Worm (Caenorhabditis elegans) whole organism, early embryonic: ENCODE measurements around the gene bgnt-1.5.

ENCODE experiments used
- B0310.2 ChIP-seq: sonication (generic microtip); optimal IDR thresholded peaks from 2 replicates; lab custom pipeline; 2016; ENCODE audit warnings: mild to moderate bottlenecking, missing genetic modification characterization, missing compliant biosample characterization
- F13C5.2 ChIP-seq: sonication (generic microtip); optimal IDR thresholded peaks from 2 replicates; lab custom pipeline; 2017; ENCODE audit warnings: mild to moderate bottlenecking, missing genetic modification characterization, inconsistent platforms, missing compliant biosample characterization
- aly-1 ChIP-seq: sonication (generic microtip); optimal IDR thresholded peaks from 2 replicates; lab custom pipeline; 2016; ENCODE audit warnings: missing genetic modification characterization, missing compliant biosample characterization
- ama-1 ChIP-seq: fragments of 150-350 bp; optimal IDR thresholded peaks from 2 replicates; lab custom pipeline; 2014
- ceh-13 ChIP-seq: fragments of 200-800 bp; sonication (Bioruptor generic); optimal IDR thresholded peaks from 2 replicates; lab custom pipeline; 2018; ENCODE audit warnings: mild to moderate bottlenecking, missing genetic modification characterization, missing compliant biosample characterization
- ceh-36 ChIP-seq: sonication (generic microtip); optimal IDR thresholded peaks from 2 replicates; lab custom pipeline; 2016; ENCODE audit warnings: missing genetic modification characterization, inconsistent platforms, missing compliant biosample characterization
- ets-7 ChIP-seq: sonication (generic microtip); optimal IDR thresholded peaks from 2 replicates; lab custom pipeline; 2016; ENCODE audit warnings: missing genotype, missing genetic modification characterization, missing compliant biosample characterization
- flt-1 ChIP-seq: fragments of 200-800 bp; sonication (Bioruptor generic); IDR thresholded peaks from 2 replicates; pipeline ENCODE4 v1.3.6; 2022; ENCODE audit warnings: missing genetic modification characterization, missing compliant biosample characterization
- hmbx-1 ChIP-seq: sonication (generic microtip); optimal IDR thresholded peaks from 2 replicates; lab custom pipeline; 2016; ENCODE audit warnings: mild to moderate bottlenecking, missing genetic modification characterization, missing compliant biosample characterization
- hmg-4 ChIP-seq: fragments of 200-800 bp; sonication (Bioruptor generic); optimal IDR thresholded peaks from 2 replicates; lab custom pipeline; 2018; ENCODE audit warnings: mild to moderate bottlenecking, missing genetic modification characterization, missing compliant biosample characterization
- hnd-1 ChIP-seq: sonication (generic microtip); optimal IDR thresholded peaks from 2 replicates; lab custom pipeline; 2016; ENCODE audit warnings: missing genetic modification characterization, missing compliant biosample characterization
- pes-1 ChIP-seq: fragments of 200-800 bp; sonication (Bioruptor generic); IDR thresholded peaks from 2 replicates; pipeline ENCODE4 v1.3.6; 2022; ENCODE audit warnings: missing genetic modification reagents, missing genetic modification characterization, missing compliant biosample characterization
- scrt-1 ChIP-seq: fragments of 200-800 bp; sonication (Bioruptor generic); IDR thresholded peaks from 2 replicates; pipeline ENCODE4 v1.3.6; 2022; ENCODE audit warnings: missing genetic modification characterization, missing compliant biosample characterization
- sea-1 ChIP-seq: fragments of 200-800 bp; sonication (Bioruptor generic); conservative IDR thresholded peaks from 2 replicates; pipeline ENCODE4 v1.3.6; 2022; ENCODE audit warnings: missing genetic modification characterization, missing compliant biosample characterization
- tbx-11 ChIP-seq: fragments of 200-800 bp; sonication (Bioruptor generic); IDR thresholded peaks from 2 replicates; pipeline ENCODE4 v1.3.6; 2022; ENCODE audit warnings: missing genetic modification characterization, missing compliant biosample characterization
- tbx-37 ChIP-seq: fragments of 200-800 bp; sonication (Bioruptor generic); conservative IDR thresholded peaks from 2 replicates; pipeline ENCODE4 v1.3.6; 2022; ENCODE audit warnings: missing genetic modification reagents, missing genetic modification characterization, missing compliant biosample characterization
- tra-4 ChIP-seq: sonication (generic microtip); optimal IDR thresholded peaks from 2 replicates; lab custom pipeline; 2017; ENCODE audit warnings: missing genetic modification characterization, missing compliant biosample characterization

Gene bgnt-1.5

ce11 chrX:13209026-13209425 is 23.1 kb downstream of the bgnt-1.5 start:
- no peak for TF ChIP-seq F13C5.2 (tag; lab: Kevin White, UChicago)
- TF ChIP-seq ets-7: no peak
- TF ChIP-seq tbx-37 (GFP tag; lab: Robert Waterston, UW): no peak
- no peak for TF ChIP-seq ama-1 (lab: Kevin White, UChicago)
- no peak for TF ChIP-seq sea-1
- TF ChIP-seq flt-1 (GFP tag; lab: Robert Waterston, UW): no peak
- TF ChIP-seq scrt-1 (GFP tag; lab: Robert Waterston, UW): no peak
- no peak for TF ChIP-seq aly-1 (tag; lab: Kevin White, UChicago)
- TF ChIP-seq ceh-13 (GFP tag; lab: Kevin White, UChicago): no peak
- TF ChIP-seq tbx-11 (GFP tag; lab: Robert Waterston, UW): no peak
- TF ChIP-seq hmbx-1 (tag; lab: Kevin White, UChicago): no peak
- no peak for TF ChIP-seq hnd-1 (tag; lab: Kevin White, UChicago)
- no peak for TF ChIP-seq tra-4
- no peak for TF ChIP-seq hmg-4

- no peak for TF ChIP-seq aly-1 (tag; lab: Kevin White, UChicago)
- no peak for TF ChIP-seq tbx-37 (GFP tag; lab: Robert Waterston, UW)
- no peak for TF ChIP-seq sea-1
- no peak for TF ChIP-seq scrt-1 (GFP tag; lab: Robert Waterston, UW)
- TF ChIP-seq hmbx-1 (tag; lab: Kevin White, UChicago): no peak
- TF ChIP-seq hnd-1 (tag; lab: Kevin White, UChicago): no peak
- no peak for TF ChIP-seq F13C5.2 (tag; lab: Kevin White, UChicago)
- TF ChIP-seq hmg-4: no peak
- TF ChIP-seq ceh-13 (GFP tag; lab: Kevin White, UChicago): no peak
- TF ChIP-seq tra-4: no peak
- no peak for TF ChIP-seq flt-1 (GFP tag; lab: Robert Waterston, UW)
- TF ChIP-seq ceh-36 (tag; lab: Kevin White, UChicago): no peak
- no peak for TF ChIP-seq ets-7
- no peak for TF ChIP-seq pes-1 (GFP tag; lab: Robert Waterston, UW)
- no peak for TF ChIP-seq B0310.2 (tag; lab: Kevin White, UChicago)
- no peak for TF ChIP-seq ama-1 (lab: Kevin White, UChicago)
Measured at ce11 chrX:13206911-13207310, 25.2 kb downstream of the bgnt-1.5 start.

DNA sequence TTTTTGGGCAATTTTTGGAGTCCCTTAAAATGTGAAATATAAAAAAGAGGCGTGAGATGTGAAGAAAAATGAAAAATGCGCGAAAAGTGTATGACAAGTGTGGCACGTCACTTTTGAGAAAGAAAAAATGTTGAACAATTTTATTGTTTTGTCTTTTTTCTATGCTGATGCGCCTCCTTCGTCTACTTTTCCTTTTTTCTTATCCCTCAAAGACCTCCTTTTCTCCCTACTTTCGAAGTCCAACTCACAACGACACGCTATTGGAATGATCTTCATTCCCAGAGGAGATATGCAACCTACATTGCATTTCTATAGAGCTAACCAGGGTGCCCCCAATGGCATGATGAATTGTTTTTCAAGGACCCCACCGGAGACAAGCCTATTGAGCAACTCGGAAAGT is 26.1 kb downstream of the bgnt-1.5 start:
- no peak for TF ChIP-seq ets-7
- TF ChIP-seq ceh-36 (tag; lab: Kevin White, UChicago): no peak
- TF ChIP-seq tbx-11 (GFP tag; lab: Robert Waterston, UW): no peak

- no peak for TF ChIP-seq ama-1 (lab: Kevin White, UChicago)
- no peak for TF ChIP-seq hmg-4
- TF ChIP-seq B0310.2 (tag; lab: Kevin White, UChicago): no peak
- TF ChIP-seq hmbx-1 (tag; lab: Kevin White, UChicago): no peak
- TF ChIP-seq hnd-1 (tag; lab: Kevin White, UChicago): no peak
- TF ChIP-seq aly-1 (tag; lab: Kevin White, UChicago): no peak
- TF ChIP-seq ceh-36 (tag; lab: Kevin White, UChicago): no peak
- TF ChIP-seq F13C5.2 (tag; lab: Kevin White, UChicago): no peak
- TF ChIP-seq tbx-37 (GFP tag; lab: Robert Waterston, UW): no peak
- no peak for TF ChIP-seq ceh-13 (GFP tag; lab: Kevin White, UChicago)
- no peak for TF ChIP-seq flt-1 (GFP tag; lab: Robert Waterston, UW)
- TF ChIP-seq pes-1 (GFP tag; lab: Robert Waterston, UW): no peak
- no peak for TF ChIP-seq sea-1
- no peak for TF ChIP-seq scrt-1 (GFP tag; lab: Robert Waterston, UW)
- no peak for TF ChIP-seq tbx-11 (GFP tag; lab: Robert Waterston, UW)
- no peak for TF ChIP-seq ets-7
- no peak for TF ChIP-seq tra-4
Measured at ce11 chrX:13202312-13202711, 29.8 kb downstream of the bgnt-1.5 start.

ce11 chrX:13201401-13201800 is 30.8 kb downstream of the bgnt-1.5 start, which contains the start of gene unc-9:
Gene unc-9 (plus strand): TSS chrX:13201770.
- TF ChIP-seq ama-1 (lab: Kevin White, UChicago): no peak
- no peak for TF ChIP-seq ceh-13 (GFP tag; lab: Kevin White, UChicago)
- TF ChIP-seq hnd-1 (tag; lab: Kevin White, UChicago): no peak
- TF ChIP-seq flt-1 (GFP tag; lab: Robert Waterston, UW): no peak

DNA sequence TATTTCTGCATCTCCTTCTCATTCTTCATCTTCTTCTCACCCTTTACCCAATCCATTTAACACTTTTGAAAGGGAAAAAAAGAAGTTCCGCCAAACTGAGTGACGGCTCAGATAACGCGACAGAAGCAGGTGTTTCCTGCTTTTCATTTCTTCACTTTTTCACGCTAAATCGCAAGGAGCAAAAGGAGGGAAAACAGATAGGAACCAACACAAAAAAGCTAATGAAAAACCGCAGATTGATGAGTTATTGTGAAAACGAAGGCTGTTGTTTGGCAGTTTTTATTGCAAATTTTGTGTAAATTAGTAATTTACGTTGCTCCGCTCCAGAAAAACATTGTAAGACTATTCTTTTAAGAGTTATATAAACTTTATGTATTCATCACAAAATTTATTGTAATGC is 31.8 kb downstream of the bgnt-1.5 start:
- TF ChIP-seq hnd-1 (tag; lab: Kevin White, UChicago) (no peak), hmg-4 (no peak), tra-4 (no peak), tbx-11 (GFP tag; lab: Robert Waterston, UW) (no peak), ama-1 (lab: Kevin White, UChicago) (no peak), flt-1 (GFP tag; lab: Robert Waterston, UW) (no peak), ets-7 (no peak), aly-1 (tag; lab: Kevin White, UChicago) (no peak), hmbx-1 (tag; lab: Kevin White, UChicago) (no peak), scrt-1 (GFP tag; lab: Robert Waterston, UW) (no peak), ceh-36 (tag; lab: Kevin White, UChicago) (no peak), pes-1 (GFP tag; lab: Robert Waterston, UW) (no peak), F13C5.2 (tag; lab: Kevin White, UChicago) (no peak), ceh-13 (GFP tag; lab: Kevin White, UChicago) (no peak), sea-1 (no peak), tbx-37 (GFP tag; lab: Robert Waterston, UW) (no peak), B0310.2 (tag; lab: Kevin White, UChicago) (no peak)

DNA sequence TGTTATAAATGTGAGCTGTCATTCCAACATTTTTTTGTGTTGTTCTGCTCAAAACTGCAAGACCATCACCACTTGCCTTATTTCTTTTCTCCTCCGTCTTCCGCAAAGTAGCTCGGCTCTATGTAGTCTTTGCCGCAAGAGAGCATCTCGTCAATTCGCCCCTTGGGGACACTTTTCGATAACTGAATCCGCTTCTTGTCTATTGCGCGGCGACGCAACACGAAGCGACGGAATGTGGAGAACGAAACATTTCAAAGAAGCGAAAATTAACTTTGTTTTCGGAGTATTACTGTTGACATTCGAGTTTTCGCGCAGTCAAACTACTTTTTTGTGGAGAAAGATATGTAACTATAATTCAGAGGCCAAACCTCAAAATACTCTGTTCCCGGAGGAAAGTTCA is 34.0 kb downstream of the bgnt-1.5 start:
- TF ChIP-seq ceh-13 (GFP tag; lab: Kevin White, UChicago): no peak
- TF ChIP-seq tra-4: no peak
- no peak for TF ChIP-seq pes-1 (GFP tag; lab: Robert Waterston, UW)
- TF ChIP-seq F13C5.2 (tag; lab: Kevin White, UChicago): no peak

- TF ChIP-seq sea-1 (no peak), hnd-1 (tag; lab: Kevin White, UChicago) (no peak), hmg-4 (no peak), flt-1 (GFP tag; lab: Robert Waterston, UW) (no peak), hmbx-1 (tag; lab: Kevin White, UChicago) (no peak), tra-4 (no peak), ama-1 (lab: Kevin White, UChicago) (no peak), tbx-11 (GFP tag; lab: Robert Waterston, UW) (no peak), ceh-36 (tag; lab: Kevin White, UChicago) (no peak), scrt-1 (GFP tag; lab: Robert Waterston, UW) (no peak), B0310.2 (tag; lab: Kevin White, UChicago) (no peak), ceh-13 (GFP tag; lab: Kevin White, UChicago) (no peak), tbx-37 (GFP tag; lab: Robert Waterston, UW) (no peak)
Measured at ce11 chrX:13190912-13191311, 41.2 kb downstream of the bgnt-1.5 start, which contains the start of gene gpa-6. Gene gpa-6 (plus strand): TSS chrX:13191212.
